Worm (Caenorhabditis elegans) whole organism, L4 larva: ENCODE data around the gene F47G3.1.

Source experiments
- F26F4.8 ChIP-seq: fragments of 200-800 bp; sonication (Bioruptor generic); conservative IDR thresholded peaks from 2 replicates; pipeline ENCODE4 v1.3.6; 2022; ENCODE audit warnings: missing genetic modification characterization, missing compliant biosample characterization
- F37D6.2 ChIP-seq: sonication (generic microtip); optimal IDR thresholded peaks from 2 replicates; lab custom pipeline; 2016; ENCODE audit warnings: mild to moderate bottlenecking, missing genetic modification characterization, missing compliant biosample characterization
- F49E8.2 ChIP-seq: sonication (generic microtip); optimal IDR thresholded peaks from 2 replicates; lab custom pipeline; 2016; ENCODE audit warnings: missing compliant biosample characterization, mild to moderate bottlenecking, missing genetic modification characterization, borderline replicate concordance
- T20F7.1 ChIP-seq: fragments of 200-800 bp; sonication (Bioruptor generic); optimal IDR thresholded peaks from 2 replicates; lab custom pipeline; 2018; ENCODE audit warnings: mild to moderate bottlenecking, missing genetic modification characterization, missing compliant biosample characterization
- Y105C5A.15 ChIP-seq: fragments of 200-800 bp; sonication (Bioruptor generic); IDR thresholded peaks from 2 replicates; pipeline ENCODE4 v1.3.6; 2022; ENCODE audit warnings: missing genetic modification characterization, missing compliant biosample characterization
- Y48G9A.11 ChIP-seq: fragments of 200-800 bp; sonication (Bioruptor generic); IDR thresholded peaks from 2 replicates; pipeline ENCODE4 v1.3.6; 2022; ENCODE audit warnings: missing genetic modification reagents, missing genetic modification characterization, missing compliant biosample characterization
- Y5F2A.4 ChIP-seq: fragments of 200-800 bp; sonication (Bioruptor generic); optimal IDR thresholded peaks from 2 replicates; lab custom pipeline; 2018; ENCODE audit warnings: mild to moderate bottlenecking, missing genetic modification characterization, missing compliant biosample characterization
- ZK546.5 ChIP-seq, 2 experiments: sonication (generic microtip); optimal IDR thresholded peaks; 2 replicates each; lab custom pipeline; 2017; ENCODE audit warnings: missing biosample characterization in 2 of 2, missing genetic modification characterization in 2 of 2
- ama-1 ChIP-seq: fragments of 150-350 bp; optimal IDR thresholded peaks from 2 replicates; lab custom pipeline; 2014; ENCODE audit warnings: inconsistent platforms, mixed read lengths
- arid-1 ChIP-seq: fragments of 200-800 bp; sonication (Bioruptor generic); conservative IDR thresholded peaks from 2 replicates; pipeline ENCODE4 v1.3.6; 2022; ENCODE audit warnings: missing genetic modification reagents, missing genetic modification characterization, missing compliant biosample characterization
- ceh-20 ChIP-seq: fragments of 200-800 bp; sonication (Bioruptor generic); IDR thresholded peaks from 2 replicates; pipeline ENCODE4 v1.3.6; 2022; ENCODE audit warnings: missing genetic modification reagents, missing genetic modification characterization, missing compliant biosample characterization
- ces-1 ChIP-seq: fragments of 150-350 bp; sonication (generic microtip); optimal IDR thresholded peaks from 4 replicates; lab custom pipeline; 2014; ENCODE audit warnings: missing biosample characterization, missing genetic modification reagents, missing genetic modification characterization
- cey-2 ChIP-seq: sonication (generic microtip); optimal IDR thresholded peaks from 3 replicates; lab custom pipeline; 2017; ENCODE audit warnings: missing genetic modification characterization, mild to moderate bottlenecking, missing compliant biosample characterization, antibody characterized with exemption, borderline replicate concordance; ENCODE audit not compliant: insufficient read depth
- ctbp-1 ChIP-seq: fragments of 200-800 bp; sonication (Bioruptor generic); IDR thresholded peaks from 2 replicates; pipeline ENCODE4 v1.3.6; 2022; ENCODE audit warnings: missing genetic modification reagents, missing genetic modification characterization, missing compliant biosample characterization
- dmd-8 ChIP-seq: fragments of 200-800 bp; sonication (Bioruptor generic); IDR thresholded peaks from 2 replicates; pipeline ENCODE4 v1.3.6; 2022; ENCODE audit warnings: missing genetic modification characterization, missing compliant biosample characterization
- dmd-9 ChIP-seq: fragments of 200-800 bp; sonication (Bioruptor generic); IDR thresholded peaks from 2 replicates; pipeline ENCODE4 v1.3.6; 2022; ENCODE audit warnings: missing genetic modification reagents, missing genetic modification characterization, missing compliant biosample characterization
- dpl-1 ChIP-seq: fragments of 150-350 bp; optimal IDR thresholded peaks from 2 replicates; lab custom pipeline; 2014; ENCODE audit warnings: missing biosample characterization, missing genetic modification reagents, missing genetic modification characterization
- duxl-1 ChIP-seq: sonication (generic microtip); optimal IDR thresholded peaks from 2 replicates; lab custom pipeline; 2016; ENCODE audit warnings: mild to moderate bottlenecking, missing genetic modification characterization, moderate library complexity, missing compliant biosample characterization; ENCODE audit not compliant: poor library complexity
- egl-43 ChIP-seq: fragments of 200-800 bp; sonication (Bioruptor generic); IDR thresholded peaks from 2 replicates; pipeline ENCODE4 v1.3.6; 2022; ENCODE audit warnings: missing genetic modification reagents, missing genetic modification characterization, missing compliant biosample characterization
- fkh-10 ChIP-seq: fragments of 150-350 bp; optimal IDR thresholded peaks from 2 replicates; lab custom pipeline; 2014; ENCODE audit warnings: missing biosample characterization, missing genetic modification reagents, missing genetic modification characterization
- hlh-11 ChIP-seq: fragments of 200-800 bp; sonication (Bioruptor generic); optimal IDR thresholded peaks from 2 replicates; lab custom pipeline; 2018; ENCODE audit warnings: mild to moderate bottlenecking, missing genetic modification characterization, missing compliant biosample characterization
- hlh-30 ChIP-seq: sonication (generic microtip); optimal IDR thresholded peaks from 2 replicates; lab custom pipeline; 2017; ENCODE audit warnings: antibody characterized with exemption, mild to moderate bottlenecking, missing genetic modification characterization, missing compliant biosample characterization; ENCODE audit not compliant: insufficient read depth
- hmg-1.1 ChIP-seq: fragments of 200-800 bp; sonication (Bioruptor generic); IDR thresholded peaks from 2 replicates; pipeline ENCODE4 v1.3.6; 2022; ENCODE audit warnings: missing genetic modification reagents, missing genetic modification characterization, missing compliant biosample characterization
- jun-1 ChIP-seq: fragments of 150-350 bp; optimal IDR thresholded peaks from 2 replicates; lab custom pipeline; 2014; ENCODE audit warnings: missing biosample characterization, missing genetic modification reagents, missing genetic modification characterization
- lim-7 ChIP-seq: fragments of 200-800 bp; sonication (Bioruptor generic); IDR thresholded peaks from 2 replicates; pipeline ENCODE4 v1.3.6; 2022; ENCODE audit warnings: missing genetic modification characterization, missing compliant biosample characterization
- lin-1 ChIP-seq: fragments of 200-800 bp; sonication (Bioruptor generic); IDR thresholded peaks from 2 replicates; pipeline ENCODE4 v1.3.6; 2022; ENCODE audit warnings: missing genetic modification reagents, missing genetic modification characterization, missing compliant biosample characterization
- lin-13 ChIP-seq: fragments of 150-350 bp; optimal IDR thresholded peaks from 2 replicates; lab custom pipeline; 2014; ENCODE audit warnings: missing biosample characterization, missing genetic modification reagents, missing genetic modification characterization
- lin-29 ChIP-seq: fragments of 200-800 bp; sonication (Bioruptor generic); IDR thresholded peaks from 2 replicates; pipeline ENCODE4 v1.3.6; 2022; ENCODE audit warnings: missing genetic modification reagents, missing genetic modification characterization, missing compliant biosample characterization
- lir-3 ChIP-seq: sonication (generic microtip); optimal IDR thresholded peaks from 2 replicates; lab custom pipeline; 2016; ENCODE audit warnings: mild to moderate bottlenecking, missing genetic modification characterization, missing compliant biosample characterization
- madf-5 ChIP-seq, 2 experiments: fragments of 200-800 bp; sonication (Bioruptor generic); IDR thresholded peaks; 2 replicates each; pipeline ENCODE4 v1.3.6; 2022; ENCODE audit warnings: missing compliant biosample characterization in 2 of 2, missing genetic modification characterization in 2 of 2
- mdl-1 ChIP-seq, 2 experiments: fragments of 150-350 bp in 1 of 2; sonication (generic microtip) in 1 of 2; optimal IDR thresholded peaks; 2 replicates each; lab custom pipeline; 2014 to 2017; ENCODE audit warnings: missing biosample characterization in 2 of 2, missing genetic modification characterization in 2 of 2
- mep-1 ChIP-seq: fragments of 150-350 bp; sonication (generic microtip); optimal IDR thresholded peaks from 3 replicates; lab custom pipeline; 2014; ENCODE audit warnings: missing biosample characterization, missing genetic modification characterization
- mes-2 ChIP-seq: sonication (generic microtip); optimal IDR thresholded peaks from 2 replicates; lab custom pipeline; 2016; ENCODE audit warnings: missing genotype, mild to moderate bottlenecking, missing genetic modification characterization, missing compliant biosample characterization; ENCODE audit not compliant: poor library complexity, severe bottlenecking
- mxl-2 ChIP-seq: fragments of 200-800 bp; sonication (Bioruptor generic); conservative IDR thresholded peaks from 2 replicates; pipeline ENCODE4 v1.3.6; 2022; ENCODE audit warnings: missing genetic modification reagents, missing genetic modification characterization, missing compliant biosample characterization
- nhr-11 ChIP-seq: fragments of 150-350 bp; optimal IDR thresholded peaks from 2 replicates; lab custom pipeline; 2014; ENCODE audit warnings: missing biosample characterization, missing genetic modification characterization
- nhr-237 ChIP-seq: sonication (generic microtip); optimal IDR thresholded peaks from 2 replicates; lab custom pipeline; 2017; ENCODE audit warnings: missing biosample characterization, missing genetic modification characterization
- nhr-25 ChIP-seq: sonication (generic microtip); optimal IDR thresholded peaks from 2 replicates; lab custom pipeline; 2017; ENCODE audit warnings: missing genetic modification characterization, mild to moderate bottlenecking, missing compliant biosample characterization, antibody characterized with exemption, moderate library complexity, borderline replicate concordance; ENCODE audit not compliant: insufficient read depth
- nhr-28 ChIP-seq: fragments of 150-350 bp; optimal IDR thresholded peaks from 2 replicates; lab custom pipeline; 2014; ENCODE audit warnings: missing biosample characterization, missing genetic modification characterization
- nhr-6 ChIP-seq: fragments of 150-350 bp; optimal IDR thresholded peaks from 2 replicates; lab custom pipeline; 2014; ENCODE audit warnings: missing biosample characterization, missing genetic modification characterization
- php-3 ChIP-seq: fragments of 200-800 bp; sonication (Bioruptor generic); IDR thresholded peaks from 2 replicates; pipeline ENCODE4 v1.3.6; 2022; ENCODE audit warnings: missing genetic modification reagents, missing genetic modification characterization, missing compliant biosample characterization
- rbr-2 ChIP-seq: sonication (generic microtip); optimal IDR thresholded peaks from 2 replicates; lab custom pipeline; 2016; ENCODE audit warnings: missing genotype, missing genetic modification characterization, missing compliant biosample characterization
- saeg-2 ChIP-seq: fragments of 200-800 bp; sonication (Bioruptor generic); IDR thresholded peaks from 2 replicates; pipeline ENCODE4 v1.3.6; 2022; ENCODE audit warnings: missing genetic modification reagents, missing genetic modification characterization, missing compliant biosample characterization
- snpc-4 ChIP-seq: fragments of 150-350 bp; optimal IDR thresholded peaks from 2 replicates; lab custom pipeline; 2014; ENCODE audit warnings: missing biosample characterization, missing genetic modification characterization
- spr-1 ChIP-seq: sonication (generic microtip); optimal IDR thresholded peaks from 2 replicates; lab custom pipeline; 2016; ENCODE audit warnings: mild to moderate bottlenecking, missing genetic modification characterization, missing compliant biosample characterization
- spr-3 ChIP-seq: fragments of 200-800 bp; sonication (Bioruptor generic); optimal IDR thresholded peaks from 2 replicates; lab custom pipeline; 2018; ENCODE audit warnings: mild to moderate bottlenecking, missing genetic modification characterization, missing compliant biosample characterization
- tag-97 ChIP-seq: fragments of 200-800 bp; sonication (Bioruptor generic); IDR thresholded peaks from 2 replicates; pipeline ENCODE4 v1.3.6; 2022; ENCODE audit warnings: missing genetic modification characterization, missing compliant biosample characterization
- tra-1 ChIP-seq: fragments of 200-800 bp; sonication (Bioruptor generic); IDR thresholded peaks from 2 replicates; pipeline ENCODE4 v1.3.6; 2022; ENCODE audit warnings: missing genetic modification reagents, missing genetic modification characterization, missing compliant biosample characterization
- unc-130 ChIP-seq: sonication (generic microtip); optimal IDR thresholded peaks from 2 replicates; lab custom pipeline; 2016; ENCODE audit warnings: missing genetic modification reagents, missing genetic modification characterization, missing compliant biosample characterization
- unc-39 ChIP-seq: sonication (generic microtip); optimal IDR thresholded peaks from 2 replicates; lab custom pipeline; 2017; ENCODE audit warnings: missing biosample characterization, missing genetic modification characterization
- unc-62 ChIP-seq, 3 experiments: fragments of 150-350 bp in 1 of 3; sonication (generic microtip); optimal IDR thresholded peaks in 2 of 3; peaks in 1 of 3; 1 replicate in 1 of 3; 2 replicates in 2 of 3; lab custom pipeline; 2014 to 2017; ENCODE audit warnings: missing biosample characterization in 3 of 3, missing genetic modification characterization in 3 of 3, missing genetic modification reagents in 3 of 3, missing genotype in 1 of 3
- zag-1 ChIP-seq: fragments of 150-350 bp; optimal IDR thresholded peaks from 2 replicates; lab custom pipeline; 2014; ENCODE audit warnings: missing biosample characterization, missing genetic modification characterization

F47G3.1 gene

ce11 chrX:2401883-2402282 is 16.3 kb downstream of the F47G3.1 start, which contains the start of gene dhhc-9 (continued):
- TF ChIP-seq Y5F2A.4 (GFP tag; lab: Kevin White, UChicago) (no peak), ZK546.5 (tag; optimal IDR thresholded peaks at IDR 0.05; lab: Kevin White, UChicago) (no peak), dmd-9 (GFP tag; lab: Robert Waterston, UW) (no peak), hmg-1.1 (GFP tag; lab: Robert Waterston, UW) (peak; percentile 93), unc-39 (tag; lab: Kevin White, UChicago) (no peak), nhr-237 (no peak), lin-29 (GFP tag; lab: Robert Waterston, UW) (no peak), mxl-2 (no peak), dmd-8 (no peak), php-3 (0 out of 2 replicates have a peak, but pooled peaks have one; percentile 7), lim-7 (GFP tag; lab: Robert Waterston, UW) (no peak), mes-2 (peak; percentile 75), arid-1 (GFP tag; lab: Robert Waterston, UW) (no peak), F26F4.8 (GFP tag; lab: Robert Waterston, UW) (no peak), nhr-11 (peak; percentile 7), nhr-28 (tag; lab: Kevin White, UChicago) (peak; percentile 56), F37D6.2 (tag; lab: Kevin White, UChicago) (no peak), madf-5 (GFP tag; IDR thresholded peaks at IDR 0.05; lab: Robert Waterston, UW) (no peak), rbr-2 (peak; percentile 59), jun-1 (tag; lab: Kevin White, UChicago) (no peak), tag-97 (GFP tag; lab: Robert Waterston, UW) (no peak), unc-130 (no peak), snpc-4 (tag; lab: Kevin White, UChicago) (no peak), ctbp-1 (GFP tag; lab: Robert Waterston, UW) (no peak), zag-1 (tag; lab: Kevin White, UChicago) (no peak), lin-13 (GFP tag; lab: Kevin White, UChicago) (no peak), duxl-1 (tag; lab: Kevin White, UChicago) (peak; percentile 54), ama-1 (no peak), ceh-20 (GFP tag; lab: Robert Waterston, UW) (no peak), saeg-2 (GFP tag; lab: Robert Waterston, UW) (no peak), hlh-30 (tag; lab: Kevin White, UChicago) (peak; percentile 68), lin-1 (GFP tag; lab: Robert Waterston, UW) (no peak), mep-1 (no peak), spr-3 (GFP tag; lab: Kevin White, UChicago) (no peak), mdl-1 (tag; optimal IDR thresholded peaks at IDR 0.05; lab: Kevin White, UChicago) (peak in 1 of 2 experiments; percentile 11), unc-62 (GFP tag; optimal IDR thresholded peaks at IDR 0.05 in 1 of 2; lab: Kevin White, UChicago) (peak in 1 of 2 experiments; percentile 89), unc-62 (tag; optimal IDR thresholded peaks at IDR 0.05; lab: Kevin White, UChicago) (no peak), F49E8.2 (tag; lab: Kevin White, UChicago) (no peak), dpl-1 (GFP tag; lab: Kevin White, UChicago) (no peak), lir-3 (no peak), spr-1 (tag; lab: Kevin White, UChicago) (peak; percentile 17), egl-43 (GFP tag; lab: Robert Waterston, UW) (no peak), Y48G9A.11 (GFP tag; lab: Robert Waterston, UW) (no peak), cey-2 (no peak), ces-1 (GFP tag; lab: Kevin White, UChicago) (no peak), nhr-6 (no peak), hlh-11 (tag; lab: Kevin White, UChicago) (peak; percentile 76), T20F7.1 (no peak), nhr-25 (tag; lab: Kevin White, UChicago) (no peak), Y105C5A.15 (GFP tag; lab: Robert Waterston, UW) (no peak), fkh-10 (GFP tag; lab: Kevin White, UChicago) (no peak), tra-1 (GFP tag; lab: Robert Waterston, UW) (no peak)
